Fruit fly (Drosophila melanogaster) S2 (cell line): ENCODE data around the gene Cpr65Az.
"Not testable (repeated sequence)": the region's sequence is repeated elsewhere in the genome, so short reads cannot be mapped to it uniquely, and the experiment has no call there.

Experiments used
- CG8478 ChIP-seq: fragments of >200 bp; optimal IDR thresholded peaks from 2 replicates; lab custom pipeline; 2018
- CTCF ChIP-seq, 2 experiments: fragments of >200 bp; optimal IDR thresholded peaks; 2 replicates each; lab custom pipeline; 2018

dm6 chr3L:6147887-6148286 is 12.7 kb upstream of the Cpr65Az start, which contains the start of gene Cpr65Ax1:
- TF ChIP-seq CTCF (optimal IDR thresholded peaks at IDR 0.05; lab: Kevin White, UChicago); CG8478 (lab: Kevin White, UChicago): not testable (repeated sequence)
